Worm (Caenorhabditis elegans): ENCODE results near the gene F36D4.5.
"Not testable (repeated sequence)": the region's sequence is repeated elsewhere in the genome, so short reads cannot be mapped to it uniquely, and the experiment has no call there.

The F36D4.5 gene

ce11 chrV:9384359-9384758, 41.3 kb downstream of the F36D4.5 start:
- no peak for TF ChIP-seq dao-5 (tag; optimal IDR thresholded peaks at IDR 0.05)
- TF ChIP-seq him-1 (tag; optimal IDR thresholded peaks at IDR 0.05) = no peak
- TF ChIP-seq W03F9.2 (tag; optimal IDR thresholded peaks at IDR 0.05) = no peak

ce11 chrV:9382538-9383328, 42.9 kb downstream of the F36D4.5 start:
- TF ChIP-seq him-1 (tag; optimal IDR thresholded peaks at IDR 0.05) (no peak), dao-5 (tag; optimal IDR thresholded peaks at IDR 0.05) (no peak), W03F9.2 (tag; optimal IDR thresholded peaks at IDR 0.05) (peak; percentile 54)

DNA sequence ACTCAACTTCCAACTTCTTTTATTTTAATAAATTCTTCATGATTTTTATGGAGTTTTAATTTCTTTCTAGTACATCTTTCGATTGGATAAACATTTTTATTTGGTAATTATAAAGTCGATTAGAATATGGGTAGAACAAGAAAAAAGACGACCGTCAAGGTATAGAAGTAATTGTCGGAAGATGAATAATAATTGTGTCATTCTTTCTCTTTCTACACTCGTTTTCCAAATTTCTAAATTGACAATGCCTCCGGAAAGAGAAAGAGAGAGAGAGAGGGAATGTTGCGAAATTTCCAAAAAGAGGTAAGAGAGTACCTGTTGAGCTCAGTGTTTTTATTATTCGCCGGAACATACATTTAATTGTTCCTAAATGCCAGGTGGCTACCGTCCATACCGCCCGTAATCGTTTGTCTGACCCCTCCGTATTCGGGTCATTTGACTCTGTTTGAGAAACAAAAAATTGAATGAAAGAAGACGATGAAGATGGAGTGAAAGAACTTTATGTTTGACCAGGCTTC, 43.7 kb downstream of the F36D4.5 start, which contains the start of gene E02C12.12:
E02C12.12 (minus strand) TSS at position 468 of the 518 bp plus-strand sequence.
- TF ChIP-seq W03F9.2 (tag; optimal IDR thresholded peaks at IDR 0.05) = no peak
- TF ChIP-seq him-1 (tag; optimal IDR thresholded peaks at IDR 0.05) = no peak
- TF ChIP-seq dao-5 (tag; optimal IDR thresholded peaks at IDR 0.05) = no peak

DNA sequence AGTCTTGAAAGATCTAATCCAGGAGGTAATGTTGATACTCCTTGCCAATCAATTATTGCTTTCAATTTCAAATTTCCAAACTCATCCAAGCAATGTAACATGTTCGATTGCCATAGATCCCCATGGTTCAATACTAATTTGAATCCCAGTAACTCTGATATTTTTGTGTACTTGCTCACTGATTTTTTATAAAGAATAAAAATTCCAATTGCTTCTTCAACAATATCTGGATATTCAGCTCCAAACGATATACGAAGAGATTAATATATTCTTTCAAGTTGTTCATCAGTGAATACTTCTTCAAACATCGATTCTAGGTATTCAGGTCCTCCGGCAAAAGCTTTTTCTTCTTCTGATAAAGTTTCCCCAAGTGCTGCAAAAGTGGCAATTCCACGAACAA, 45.8 kb downstream of the F36D4.5 start, which contains the start of gene E02C12.11:
E02C12.11 (minus strand) TSS at position 101 of the 400 bp plus-strand sequence.
- not testable (repeated sequence) for TF ChIP-seq dao-5, W03F9.2, him-1 (tag; optimal IDR thresholded peaks at IDR 0.05)

DNA sequence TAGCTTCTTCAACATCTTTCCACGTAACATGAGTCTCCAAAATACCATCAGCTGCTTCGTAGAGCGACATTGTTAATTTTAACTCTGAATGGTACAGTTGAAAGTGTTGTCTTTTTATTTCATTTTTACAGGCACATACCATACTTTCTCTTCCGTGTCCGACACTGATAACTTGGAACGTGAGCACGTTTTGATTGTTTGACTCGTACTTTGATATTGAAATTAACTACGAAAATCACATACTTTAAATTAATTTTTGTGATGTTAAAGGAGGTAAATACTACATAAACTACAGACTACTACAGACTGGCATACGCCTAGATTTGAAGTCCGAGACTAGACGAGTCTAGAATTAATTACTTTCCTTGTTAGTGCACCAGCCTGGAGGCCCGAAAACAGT, 47.3 kb downstream of the F36D4.5 start, which contains the start of gene E02C12.10:
E02C12.10 (minus strand) TSS at position 75 of the 400 bp plus-strand sequence.
- TF ChIP-seq W03F9.2 (tag; optimal IDR thresholded peaks at IDR 0.05) (no peak), dao-5 (tag; optimal IDR thresholded peaks at IDR 0.05) (no peak), him-1 (tag; optimal IDR thresholded peaks at IDR 0.05) (no peak)

ce11 chrV:9376417-9376816, 49.2 kb downstream of the F36D4.5 start, which contains the start of gene E02C12.19:
Gene E02C12.19, minus strand, starts transcription at chrV:9376517.
- TF ChIP-seq dao-5 (tag; optimal IDR thresholded peaks at IDR 0.05) = no peak
- TF ChIP-seq him-1 (tag; optimal IDR thresholded peaks at IDR 0.05) = no peak
- TF ChIP-seq W03F9.2 (tag; optimal IDR thresholded peaks at IDR 0.05) = no peak

DNA sequence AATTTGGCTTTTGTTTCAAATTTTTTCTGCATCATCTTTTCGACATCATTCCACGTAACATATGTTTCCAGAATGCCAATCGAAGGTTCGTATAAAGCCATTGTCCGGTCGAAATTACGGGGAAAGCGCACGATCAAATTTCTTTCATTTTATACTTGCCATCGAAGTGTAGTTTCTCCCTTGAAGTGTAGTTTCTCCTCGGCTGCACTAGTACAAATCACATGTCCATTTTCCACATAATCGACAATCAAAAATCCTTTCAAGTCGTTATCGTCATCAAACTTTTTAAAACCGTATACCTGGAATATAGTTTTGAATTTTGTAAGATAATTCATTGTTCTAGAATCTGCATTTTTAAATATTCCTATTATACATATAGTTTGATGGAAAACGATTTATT, 50.2 kb downstream of the F36D4.5 start, which contains the start of gene E02C12.9:
E02C12.9 (minus strand) TSS at position 101 of the 400 bp plus-strand sequence.
- TF ChIP-seq dao-5 (tag; optimal IDR thresholded peaks at IDR 0.05) (no peak), W03F9.2 (tag; optimal IDR thresholded peaks at IDR 0.05) (no peak), him-1 (tag; optimal IDR thresholded peaks at IDR 0.05) (no peak)

ce11 chrV:9373473-9373872, 52.1 kb downstream of the F36D4.5 start, which contains the start of gene E02C12.8:
Gene E02C12.8, minus strand, starts transcription at chrV:9373613.
- TF ChIP-seq him-1 (tag; optimal IDR thresholded peaks at IDR 0.05) (no peak), dao-5 (tag; optimal IDR thresholded peaks at IDR 0.05) (no peak), W03F9.2 (tag; optimal IDR thresholded peaks at IDR 0.05) (no peak)

ce11 chrV:9370986-9371385, 54.6 kb downstream of the F36D4.5 start, which contains the start of gene E02C12.6:
Gene E02C12.6, minus strand, starts transcription at chrV:9371086.
- no peak for TF ChIP-seq W03F9.2 (tag; optimal IDR thresholded peaks at IDR 0.05)
